Worm (Caenorhabditis elegans) whole organism, L4 larva: ENCODE measurements around the gene fbxa-218.
A peak's percentile ranks its signal among the peaks of the same experiment; 100 is the strongest.

Experiments used
- D1046.2 ChIP-seq: fragments of 200-800 bp; sonication (Bioruptor generic); IDR thresholded peaks from 2 replicates; pipeline ENCODE4 v1.3.6; 2022; ENCODE audit warnings: missing genetic modification characterization, missing compliant biosample characterization
- aly-2 ChIP-seq: sonication (generic microtip); optimal IDR thresholded peaks from 2 replicates; lab custom pipeline; 2018; ENCODE audit warnings: missing biosample characterization, missing genetic modification characterization
- ama-1 ChIP-seq: fragments of 150-350 bp; optimal IDR thresholded peaks from 2 replicates; lab custom pipeline; 2014; ENCODE audit warnings: inconsistent platforms, mixed read lengths
- dpl-1 ChIP-seq: fragments of 150-350 bp; optimal IDR thresholded peaks from 2 replicates; lab custom pipeline; 2014; ENCODE audit warnings: missing biosample characterization, missing genetic modification reagents, missing genetic modification characterization
- fkh-10 ChIP-seq: fragments of 150-350 bp; optimal IDR thresholded peaks from 2 replicates; lab custom pipeline; 2014; ENCODE audit warnings: missing biosample characterization, missing genetic modification reagents, missing genetic modification characterization
- lsy-2 ChIP-seq, 2 experiments: fragments of 150-350 bp in 1 of 2; sonication (generic microtip) in 1 of 2; optimal IDR thresholded peaks; 2 replicates each; lab custom pipeline; 2014 to 2017; ENCODE audit warnings: missing biosample characterization in 2 of 2, missing genetic modification characterization in 2 of 2
- mep-1 ChIP-seq: fragments of 150-350 bp; sonication (generic microtip); optimal IDR thresholded peaks from 3 replicates; lab custom pipeline; 2014; ENCODE audit warnings: missing biosample characterization, missing genetic modification characterization
- nhr-10 ChIP-seq: fragments of 150-350 bp; optimal IDR thresholded peaks from 2 replicates; lab custom pipeline; 2014; ENCODE audit warnings: missing biosample characterization, missing genetic modification characterization
- nhr-11 ChIP-seq: fragments of 150-350 bp; optimal IDR thresholded peaks from 2 replicates; lab custom pipeline; 2014; ENCODE audit warnings: missing biosample characterization, missing genetic modification characterization
- nhr-237 ChIP-seq: sonication (generic microtip); optimal IDR thresholded peaks from 2 replicates; lab custom pipeline; 2017; ENCODE audit warnings: missing biosample characterization, missing genetic modification characterization
- nhr-41 ChIP-seq: fragments of 200-800 bp; sonication (Bioruptor generic); IDR thresholded peaks from 2 replicates; pipeline ENCODE4 v1.3.6; 2022; ENCODE audit warnings: missing genetic modification reagents, missing genetic modification characterization, missing compliant biosample characterization
- zag-1 ChIP-seq: fragments of 150-350 bp; optimal IDR thresholded peaks from 2 replicates; lab custom pipeline; 2014; ENCODE audit warnings: missing biosample characterization, missing genetic modification characterization
- ztf-11 ChIP-seq: fragments of 150-350 bp; optimal IDR thresholded peaks from 2 replicates; lab custom pipeline; 2014; ENCODE audit warnings: missing biosample characterization, missing genetic modification characterization
- ztf-7 ChIP-seq: fragments of 150-350 bp; optimal IDR thresholded peaks from 2 replicates; lab custom pipeline; 2014; ENCODE audit warnings: missing biosample characterization, missing genetic modification characterization

DNA sequence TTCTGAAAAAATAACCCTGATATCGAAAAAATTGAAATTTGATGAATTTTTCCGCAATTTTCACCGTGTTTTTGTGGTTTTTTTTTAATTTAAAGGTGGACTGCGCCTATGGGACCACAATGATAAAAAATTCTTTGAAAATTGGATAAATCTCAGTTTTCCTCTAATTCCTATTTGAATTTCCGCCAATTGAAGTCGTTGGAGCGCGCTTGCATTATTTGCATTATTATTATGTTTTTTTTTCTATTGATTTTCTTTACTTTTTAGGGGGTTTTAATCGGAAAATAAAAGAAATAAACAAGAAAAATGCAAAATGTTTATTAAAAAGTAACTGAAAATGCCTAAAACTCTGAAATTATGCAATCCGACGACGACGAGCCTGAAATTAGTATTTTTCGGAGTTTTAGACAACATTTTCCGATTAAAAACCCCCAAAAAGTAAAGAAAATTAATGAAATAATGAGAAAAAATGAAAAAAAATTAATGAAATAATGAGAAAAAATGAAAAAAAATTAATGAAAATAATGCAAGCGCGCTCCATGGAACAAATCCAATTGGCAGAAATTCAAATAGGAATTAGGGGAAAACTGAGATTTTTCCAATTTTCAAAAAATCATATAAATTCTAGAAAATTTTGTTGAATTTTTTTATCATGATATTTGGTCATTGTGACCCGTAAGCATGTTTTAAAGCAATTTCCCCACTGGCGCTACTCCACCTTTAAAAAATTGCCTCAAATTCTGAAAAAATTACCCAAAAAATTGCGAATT lies 19.5 kb downstream of the fbxa-218 start:
- no peak for TF ChIP-seq mep-1
- TF ChIP-seq nhr-10 (tag; lab: Kevin White, UChicago) = no peak
- no peak for TF ChIP-seq ztf-11
- TF ChIP-seq zag-1 = no peak
- TF ChIP-seq nhr-237 (tag; lab: Kevin White, UChicago) = no peak
- TF ChIP-seq nhr-11 (tag; lab: Kevin White, UChicago) = no peak
- no peak for TF ChIP-seq aly-2 (tag; lab: Kevin White, UChicago)
- no peak for TF ChIP-seq nhr-41 (GFP tag; lab: Robert Waterston, UW)
- peak in 1 of 2 experiments; percentile 33 for TF ChIP-seq lsy-2 (tag; optimal IDR thresholded peaks at IDR 0.05; lab: Kevin White, UChicago)
- TF ChIP-seq D1046.2 (GFP tag; lab: Robert Waterston, UW) = no peak
- TF ChIP-seq ztf-7 (tag; lab: Kevin White, UChicago) = no peak
- no peak for TF ChIP-seq ama-1 (lab: Kevin White, UChicago)
- TF ChIP-seq dpl-1 (GFP tag; lab: Kevin White, UChicago) = no peak
- TF ChIP-seq fkh-10 = no peak
